Fruit fly (Drosophila melanogaster) whole organism, larva: Measurements from ENCODE around the gene Ppn.

ENCODE experiments used
- noc ChIP-seq: fragments of 200-800 bp; sonication (Bioruptor generic); optimal IDR thresholded peaks from 3 replicates; lab custom pipeline; 2019; ENCODE audit warnings: missing biosample characterization, mild to moderate bottlenecking, missing genetic modification characterization, moderate library complexity

Gene Ppn

dm6 chr3R:28568095-28568750 lies 28.1 kb upstream of the Ppn start:
- TF ChIP-seq noc (tag; lab: Kevin White, UChicago) = no peak

dm6 chr3R:28563531-28563930 lies 23.4 kb upstream of the Ppn start:
- no peak for TF ChIP-seq noc (tag; lab: Kevin White, UChicago)

- no peak for TF ChIP-seq noc (tag; lab: Kevin White, UChicago)
These were observed 22.6 kb upstream of the Ppn start for dm6 chr3R:28562654-28563198.

- TF ChIP-seq noc (tag; lab: Kevin White, UChicago) = no peak
These were observed 21.3 kb upstream of the Ppn start for dm6 chr3R:28561320-28561831.

- TF ChIP-seq noc (tag; lab: Kevin White, UChicago) = no peak
These were observed 18.7 kb upstream of the Ppn start for dm6 chr3R:28558801-28559200.

dm6 chr3R:28556385-28556784 lies 16.3 kb upstream of the Ppn start:
- peak; percentile 15 for TF ChIP-seq noc (tag; lab: Kevin White, UChicago)

dm6 chr3R:28555793-28556192 lies 15.7 kb upstream of the Ppn start:
- no peak for TF ChIP-seq noc (tag; lab: Kevin White, UChicago)

dm6 chr3R:28555324-28555723 lies 15.2 kb upstream of the Ppn start:
- no peak for TF ChIP-seq noc (tag; lab: Kevin White, UChicago)

dm6 chr3R:28553023-28553422 lies 12.9 kb upstream of the Ppn start:
- no peak for TF ChIP-seq noc (tag; lab: Kevin White, UChicago)

- TF ChIP-seq noc (tag; lab: Kevin White, UChicago) = no peak
These were observed 12.1 kb upstream of the Ppn start for dm6 chr3R:28552249-28552648.

dm6 chr3R:28548457-28548856 lies 8.3 kb upstream of the Ppn start:
- TF ChIP-seq noc (tag; lab: Kevin White, UChicago) = no peak

- TF ChIP-seq noc (tag; lab: Kevin White, UChicago) = peak; percentile 26
These were observed 7.1 kb upstream of the Ppn start for dm6 chr3R:28547129-28547753.

- TF ChIP-seq noc (tag; lab: Kevin White, UChicago) = no peak
These were observed 5.5 kb upstream of the Ppn start for dm6 chr3R:28545663-28546062.

dm6 chr3R:28544538-28545393 lies 4.6 kb upstream of the Ppn start, which contains the start of gene mIF2:
TSS of gene mIF2 (minus strand) at chr3R:28544817.
- TF ChIP-seq noc (tag; lab: Kevin White, UChicago) = no peak

dm6 chr3R:28536794-28537193 lies 3.3 kb downstream of the Ppn start:
- TF ChIP-seq noc (tag; lab: Kevin White, UChicago) = no peak

dm6 chr3R:28520401-28520800 lies 19.7 kb downstream of the Ppn start, which contains the start of gene CG31051:
TSS of gene CG31051 (minus strand) at chr3R:28520515.
- no peak for TF ChIP-seq noc (tag; lab: Kevin White, UChicago)
